Fruit fly (Drosophila melanogaster) whole organism, embryonic: ENCODE measurements around the gene Tm1.

Source experiments
- ATbp ChIP-seq: fragments of 200-800 bp; sonication (Bioruptor generic); optimal IDR thresholded peaks from 2 replicates; lab custom pipeline; 2017; ENCODE audit warnings: missing biosample characterization, mild to moderate bottlenecking, missing genetic modification characterization, missing genetic modification reagents
- Aef1 ChIP-seq: fragments of 200-800 bp; sonication (Bioruptor generic); IDR thresholded peaks from 3 replicates; pipeline ENCODE4 v1.3.6; 2022; ENCODE audit warnings: missing biosample characterization, missing genetic modification characterization
- Atf6 ChIP-seq: fragments of 200-800 bp; sonication (Bioruptor generic); IDR thresholded peaks from 2 replicates; pipeline ENCODE4 v1.3.6; 2022; ENCODE audit warnings: missing biosample characterization, missing genetic modification characterization
- BEAF-32 ChIP-seq: fragments of 200-800 bp; sonication (Bioruptor generic); optimal IDR thresholded peaks from 3 replicates; lab custom pipeline; 2017; ENCODE audit warnings: missing biosample characterization, missing genetic modification characterization, mild to moderate bottlenecking, moderate library complexity, missing genetic modification reagents
- BtbVII ChIP-seq: fragments of 200-800 bp; sonication (Bioruptor generic); optimal IDR thresholded peaks from 3 replicates; lab custom pipeline; 2017; ENCODE audit warnings: missing biosample characterization, mild to moderate bottlenecking, missing genetic modification characterization
- CG10147 ChIP-seq: fragments of 200-800 bp; sonication (Bioruptor generic); optimal IDR thresholded peaks from 2 replicates; lab custom pipeline; 2019; ENCODE audit warnings: missing biosample characterization, mild to moderate bottlenecking, missing genetic modification characterization, moderate library complexity
- CG10267 ChIP-seq: fragments of 200-800 bp; sonication (Bioruptor generic); optimal IDR thresholded peaks from 2 replicates; lab custom pipeline; 2018; ENCODE audit warnings: missing biosample characterization, mild to moderate bottlenecking, missing genetic modification characterization, moderate library complexity
- CG10565 ChIP-seq: fragments of 200-800 bp; sonication (Bioruptor generic); optimal IDR thresholded peaks from 3 replicates; lab custom pipeline; 2016; ENCODE audit warnings: missing biosample characterization, mild to moderate bottlenecking, missing genetic modification characterization
- CG12071 ChIP-seq: fragments of 200-800 bp; sonication (Bioruptor generic); optimal IDR thresholded peaks from 3 replicates; lab custom pipeline; 2018; ENCODE audit warnings: missing biosample characterization, mild to moderate bottlenecking, missing genetic modification characterization
- CG14441 ChIP-seq: fragments of 200-800 bp; sonication (Bioruptor generic); IDR thresholded peaks from 2 replicates; pipeline ENCODE4 v1.3.6; 2022; ENCODE audit warnings: missing biosample characterization, missing genetic modification characterization
- CG14860 ChIP-seq: fragments of 200-800 bp; sonication (Bioruptor generic); IDR thresholded peaks from 3 replicates; pipeline ENCODE4 v1.3.6; 2022; ENCODE audit warnings: missing biosample characterization, missing genetic modification characterization; ENCODE audit not compliant: partially characterized antibody
- CG16863 ChIP-seq: fragments of 200-800 bp; sonication (Bioruptor generic); optimal IDR thresholded peaks from 3 replicates; lab custom pipeline; 2016; ENCODE audit warnings: missing biosample characterization, missing genetic modification characterization
- CG17186 ChIP-seq: fragments of 200-800 bp; sonication (Bioruptor generic); optimal IDR thresholded peaks from 3 replicates; lab custom pipeline; 2017; ENCODE audit warnings: missing biosample characterization, missing genetic modification reagents, missing genetic modification characterization
- CG1792 ChIP-seq: fragments of 200-800 bp; sonication (Bioruptor generic); optimal IDR thresholded peaks from 2 replicates; lab custom pipeline; 2016; ENCODE audit warnings: missing biosample characterization, missing genetic modification characterization
- CG31388 ChIP-seq: fragments of 200-800 bp; sonication (Bioruptor generic); optimal IDR thresholded peaks from 2 replicates; lab custom pipeline; 2016; ENCODE audit warnings: missing biosample characterization, missing genetic modification characterization
- CG32772 ChIP-seq: fragments of 200-800 bp; sonication (Bioruptor generic); IDR thresholded peaks from 2 replicates; pipeline ENCODE4 v1.3.6; 2022; ENCODE audit warnings: missing biosample characterization, missing genetic modification characterization
- CG33213 ChIP-seq: fragments of 200-800 bp; sonication (Bioruptor generic); optimal IDR thresholded peaks from 3 replicates; lab custom pipeline; 2016; ENCODE audit warnings: missing biosample characterization, missing genetic modification characterization
- CG4328 ChIP-seq: fragments of 200-800 bp; sonication (Bioruptor generic); optimal IDR thresholded peaks from 3 replicates; lab custom pipeline; 2017; ENCODE audit warnings: missing biosample characterization, missing genetic modification reagents, missing genetic modification characterization
- CG4424 ChIP-seq: fragments of 200-800 bp; sonication (Bioruptor generic); optimal IDR thresholded peaks from 3 replicates; lab custom pipeline; 2016; ENCODE audit warnings: missing biosample characterization, missing genetic modification characterization
- CG4707 ChIP-seq: fragments of 200-800 bp; sonication (Bioruptor generic); optimal IDR thresholded peaks from 2 replicates; lab custom pipeline; 2018; ENCODE audit warnings: missing biosample characterization, mild to moderate bottlenecking, missing genetic modification characterization, moderate library complexity
- CG9817 ChIP-seq: fragments of 200-800 bp; sonication (Bioruptor generic); optimal IDR thresholded peaks from 2 replicates; lab custom pipeline; 2018; ENCODE audit warnings: missing biosample characterization, mild to moderate bottlenecking, missing genetic modification characterization, moderate library complexity
- CoRest ChIP-seq: fragments of 200-800 bp; sonication (Bioruptor generic); optimal IDR thresholded peaks from 3 replicates; lab custom pipeline; 2018; ENCODE audit warnings: missing biosample characterization, mild to moderate bottlenecking, missing genetic modification characterization, moderate library complexity
- CrebB ChIP-seq: fragments of 200-800 bp; sonication (Bioruptor generic); optimal IDR thresholded peaks from 3 replicates; lab custom pipeline; 2018; ENCODE audit warnings: missing biosample characterization, mild to moderate bottlenecking, missing genetic modification characterization
- Fer2 ChIP-seq: fragments of 200-800 bp; sonication (Bioruptor generic); optimal IDR thresholded peaks from 2 replicates; lab custom pipeline; 2018; ENCODE audit warnings: missing biosample characterization, mild to moderate bottlenecking, missing genetic modification characterization, moderate library complexity
- H15 ChIP-seq: fragments of 200-800 bp; sonication (Bioruptor generic); IDR thresholded peaks from 3 replicates; pipeline ENCODE4 v1.3.6; 2022; ENCODE audit warnings: missing biosample characterization, missing genetic modification characterization
- H2.0 ChIP-seq: fragments of 200-800 bp; sonication (Bioruptor generic); IDR thresholded peaks from 2 replicates; pipeline ENCODE4 v1.3.6; 2022; ENCODE audit warnings: missing biosample characterization, missing genetic modification characterization
- Hmr ChIP-seq: fragments of 200-800 bp; sonication (Bioruptor generic); optimal IDR thresholded peaks from 3 replicates; lab custom pipeline; 2017; ENCODE audit warnings: mild to moderate bottlenecking, missing biosample characterization, missing genetic modification reagents, missing genetic modification characterization
- Hr78 ChIP-seq, 2 experiments: fragments of 200-800 bp in 1 of 2; fragments of >200 bp in 1 of 2; sonication (Bioruptor generic) in 1 of 2; optimal IDR thresholded peaks; 2 replicates each; lab custom pipeline; 2017 to 2019; ENCODE audit warnings: missing biosample characterization in 2 of 2, missing genetic modification characterization in 2 of 2, mild to moderate bottlenecking in 1 of 2, moderate library complexity in 1 of 2
- Jarid2 ChIP-seq: fragments of 200-800 bp; sonication (Bioruptor generic); optimal IDR thresholded peaks from 3 replicates; lab custom pipeline; 2017; ENCODE audit warnings: mild to moderate bottlenecking, missing biosample characterization, missing genetic modification reagents, missing genetic modification characterization
- Optix ChIP-seq: fragments of 200-800 bp; sonication (Bioruptor generic); IDR thresholded peaks from 3 replicates; pipeline ENCODE4 v1.3.6; 2022; ENCODE audit warnings: missing biosample characterization, missing genetic modification characterization
- Taf1 ChIP-seq: fragments of 200-800 bp; sonication (Bioruptor generic); IDR thresholded peaks from 2 replicates; pipeline ENCODE4 v1.3.6; 2022; ENCODE audit warnings: missing biosample characterization, missing genetic modification characterization
- YL-1 ChIP-seq: fragments of 200-800 bp; sonication (Bioruptor generic); optimal IDR thresholded peaks from 3 replicates; lab custom pipeline; 2017; ENCODE audit warnings: missing biosample characterization, mild to moderate bottlenecking, missing genetic modification characterization
- bcd ChIP-seq: fragments of 200-800 bp; sonication (Bioruptor generic); optimal IDR thresholded peaks from 2 replicates; lab custom pipeline; 2017; ENCODE audit warnings: missing biosample characterization, mild to moderate bottlenecking, missing genetic modification characterization
- cg ChIP-seq: fragments of 200-800 bp; sonication (Bioruptor generic); optimal IDR thresholded peaks from 3 replicates; lab custom pipeline; 2019; ENCODE audit warnings: missing biosample characterization, mild to moderate bottlenecking, missing genetic modification characterization, moderate library complexity
- fd96Cb ChIP-seq: fragments of 200-800 bp; sonication (Bioruptor generic); optimal IDR thresholded peaks from 2 replicates; lab custom pipeline; 2018; ENCODE audit warnings: missing biosample characterization, mild to moderate bottlenecking, missing genetic modification characterization, moderate library complexity
- mirr ChIP-seq: fragments of 200-800 bp; sonication (Bioruptor generic); optimal IDR thresholded peaks from 3 replicates; lab custom pipeline; 2018; ENCODE audit warnings: missing biosample characterization, mild to moderate bottlenecking, missing genetic modification characterization
- nerfin-2 ChIP-seq: fragments of 200-800 bp; sonication (Bioruptor generic); IDR thresholded peaks from 2 replicates; pipeline ENCODE4 v1.3.6; 2022; ENCODE audit warnings: missing biosample characterization, missing genetic modification characterization; ENCODE audit not compliant: partially characterized antibody
- org-1 ChIP-seq: fragments of 200-800 bp; sonication (Bioruptor generic); optimal IDR thresholded peaks from 2 replicates; lab custom pipeline; 2017; ENCODE audit warnings: missing biosample characterization, missing genetic modification characterization
- pho ChIP-seq: fragments of 200-800 bp; sonication (Bioruptor generic); optimal IDR thresholded peaks from 2 replicates; lab custom pipeline; 2016; ENCODE audit warnings: missing biosample characterization, missing genetic modification characterization
- pnt ChIP-seq: fragments of 200-800 bp; sonication (Bioruptor generic); optimal IDR thresholded peaks from 3 replicates; lab custom pipeline; 2016; ENCODE audit warnings: missing biosample characterization, missing genetic modification characterization
- prd ChIP-seq, 3 experiments: fragments of >200 bp in 2 of 3; fragments of 200-800 bp in 1 of 3; sonication (Bioruptor generic) in 1 of 3; optimal IDR thresholded peaks in 2 of 3; IDR thresholded peaks in 1 of 3; 2 replicates in 2 of 3; 3 replicates in 1 of 3; pipeline versions ENCODE4 v1.3.6 to Lab custom; 2017 to 2022; ENCODE audit warnings: missing biosample characterization in 1 of 3, missing genetic modification characterization in 1 of 3
- rib ChIP-seq: fragments of 200-800 bp; sonication (Bioruptor generic); IDR thresholded peaks from 2 replicates; pipeline ENCODE4 v1.3.6; 2022; ENCODE audit warnings: missing biosample characterization, missing genetic modification characterization
- sisA ChIP-seq: fragments of 200-800 bp; sonication (Bioruptor generic); IDR thresholded peaks from 2 replicates; pipeline ENCODE4 v1.3.6; 2022; ENCODE audit warnings: missing biosample characterization, missing genetic modification characterization
- so ChIP-seq: fragments of 200-800 bp; sonication (Bioruptor generic); IDR thresholded peaks from 3 replicates; pipeline ENCODE4 v1.3.6; 2022; ENCODE audit warnings: missing biosample characterization, missing genetic modification characterization
- tll ChIP-seq, 2 experiments: fragments of 200-800 bp in 1 of 2; fragments of >200 bp in 1 of 2; sonication (Bioruptor generic) in 1 of 2; optimal IDR thresholded peaks; 2 replicates each; lab custom pipeline; 2017 to 2019; ENCODE audit warnings: missing biosample characterization in 2 of 2, missing genetic modification characterization in 2 of 2, mild to moderate bottlenecking in 1 of 2, moderate library complexity in 1 of 2
- vfl ChIP-seq: fragments of 200-800 bp; sonication (Bioruptor generic); optimal IDR thresholded peaks from 2 replicates; lab custom pipeline; 2016; ENCODE audit warnings: missing biosample characterization, missing genetic modification characterization
- vvl ChIP-seq: fragments of 200-800 bp; sonication (Bioruptor generic); IDR thresholded peaks from 2 replicates; pipeline ENCODE4 v1.3.6; 2022; ENCODE audit warnings: missing biosample characterization, missing genetic modification characterization
- wor ChIP-seq: fragments of 200-800 bp; sonication (Bioruptor generic); IDR thresholded peaks from 2 replicates; pipeline ENCODE4 v1.3.6; 2022; ENCODE audit warnings: missing biosample characterization, missing genetic modification characterization
- zen2 ChIP-seq: fragments of 200-800 bp; sonication (Bioruptor generic); IDR thresholded peaks from 3 replicates; pipeline ENCODE4 v1.3.6; 2022; ENCODE audit warnings: missing biosample characterization, missing genetic modification characterization; ENCODE audit not compliant: partially characterized antibody

Gene Tm1

DNA sequence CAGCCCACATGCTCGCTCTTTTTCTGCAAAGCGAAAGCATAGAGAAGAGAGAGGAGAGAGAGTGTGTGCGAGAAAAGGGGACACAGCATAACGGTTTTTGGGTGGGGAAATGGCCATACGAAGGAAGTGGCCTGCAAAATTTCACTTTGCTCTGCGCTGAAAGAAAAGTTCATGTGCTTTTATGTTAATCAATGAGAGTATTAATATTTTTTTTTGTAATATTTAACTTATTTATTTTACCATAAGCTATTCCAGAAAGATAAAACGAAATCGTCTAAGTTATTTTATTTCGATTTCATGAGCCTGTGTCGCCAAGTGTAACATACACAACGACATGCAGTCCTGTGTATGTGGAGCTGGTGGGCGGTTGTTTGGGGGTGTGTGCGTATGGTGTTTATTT lies 27.6 kb upstream of the Tm1 start (continued):
- TF ChIP-seq CrebB (tag; lab: Kevin White, UChicago) (peak; percentile 67), wor (GFP tag; lab: Robert Waterston, UW) (peak; percentile 44; the same call in 1 of the 2 replicates), org-1 (GFP tag; lab: Kevin White, UChicago) (peak; percentile 62), CG10267 (peak; percentile 39), CG14860 (no peak), Optix (GFP tag; lab: Robert Waterston, UW) (no peak; the same call in 2 of the 3 replicates), Fer2 (tag; lab: Kevin White, UChicago) (peak; percentile 29), H15 (GFP tag; lab: Robert Waterston, UW) (peak; percentile 73), CoRest (tag; lab: Kevin White, UChicago) (no peak), Taf1 (GFP tag; lab: Robert Waterston, UW) (peak; percentile 67), H2.0 (GFP tag; lab: Robert Waterston, UW) (peak; percentile 58), BEAF-32 (GFP tag; lab: Kevin White, UChicago) (no peak), bcd (GFP tag; lab: Kevin White, UChicago) (peak; percentile 65), YL-1 (GFP tag; lab: Kevin White, UChicago) (peak; percentile 5), pho (GFP tag; lab: Kevin White, UChicago) (peak; percentile 46), Hmr (peak; percentile 93), tll (GFP tag; optimal IDR thresholded peaks at IDR 0.05; lab: Kevin White, UChicago) (no peak), CG14441 (GFP tag; lab: Robert Waterston, UW) (peak; percentile 73), prd (optimal IDR thresholded peaks at IDR 0.05; lab: Kevin White, UChicago) (no peak), prd (GFP tag; IDR thresholded peaks at IDR 0.05; lab: Robert Waterston, UW) (peak; percentile 76; the same call in 2 of the 3 replicates), sisA (GFP tag; lab: Robert Waterston, UW) (peak; percentile 63), nerfin-2 (GFP tag; lab: Robert Waterston, UW) (no peak), BtbVII (GFP tag; lab: Kevin White, UChicago) (peak; percentile 73), CG12071 (GFP tag; lab: Kevin White, UChicago) (no peak), CG32772 (GFP tag; lab: Robert Waterston, UW) (peak; percentile 69), CG10147 (GFP tag; lab: Kevin White, UChicago) (no peak), CG9817 (tag; lab: Kevin White, UChicago) (peak; percentile 69), so (GFP tag; lab: Robert Waterston, UW) (peak; percentile 73; the same call in 1 of the 3 replicates), mirr (no peak), vfl (GFP tag; lab: Kevin White, UChicago) (no peak), zen2 (GFP tag; lab: Robert Waterston, UW) (no peak), Aef1 (GFP tag; lab: Robert Waterston, UW) (peak; percentile 66; the same call in 2 of the 3 replicates), pnt (GFP tag; lab: Kevin White, UChicago) (no peak), rib (GFP tag; lab: Robert Waterston, UW) (peak; percentile 46; the same call in 1 of the 2 replicates), Atf6 (peak; percentile 86), CG4424 (GFP tag; lab: Kevin White, UChicago) (peak; percentile 24), CG4328 (peak; percentile 25), ATbp (GFP tag; lab: Kevin White, UChicago) (no peak), vvl (peak; percentile 84), CG16863 (no peak), CG1792 (no peak), CG17186 (GFP tag; lab: Kevin White, UChicago) (no peak), Jarid2 (GFP tag; lab: Kevin White, UChicago) (no peak), CG33213 (no peak), Hr78 (GFP tag; optimal IDR thresholded peaks at IDR 0.05; lab: Kevin White, UChicago) (no peak), CG31388 (GFP tag; lab: Kevin White, UChicago) (no peak), cg (GFP tag; lab: Kevin White, UChicago) (no peak), CG4707 (GFP tag; lab: Kevin White, UChicago) (peak; percentile 4), CG10565 (no peak), fd96Cb (tag; lab: Kevin White, UChicago) (peak; percentile 30)
